Worm (Caenorhabditis elegans) whole organism, L4 larva: ENCODE measurements around the gene F13E9.11.

Experiments
- aha-1 ChIP-seq: fragments of 150-350 bp; peaks from one replicate; lab custom pipeline; 2014; ENCODE audit warnings: missing biosample characterization, missing genetic modification characterization
- ama-1 ChIP-seq: fragments of 150-350 bp; optimal IDR thresholded peaks from 2 replicates; lab custom pipeline; 2014; ENCODE audit warnings: inconsistent platforms, mixed read lengths
- jun-1 ChIP-seq: fragments of 150-350 bp; optimal IDR thresholded peaks from 2 replicates; lab custom pipeline; 2014; ENCODE audit warnings: missing biosample characterization, missing genetic modification reagents, missing genetic modification characterization
- mdl-1 ChIP-seq, 2 experiments: fragments of 150-350 bp in 1 of 2; sonication (generic microtip) in 1 of 2; optimal IDR thresholded peaks; 2 replicates each; lab custom pipeline; 2014 to 2017; ENCODE audit warnings: missing biosample characterization in 2 of 2, missing genetic modification characterization in 2 of 2
- mes-2 ChIP-seq: sonication (generic microtip); optimal IDR thresholded peaks from 2 replicates; lab custom pipeline; 2016; ENCODE audit warnings: missing genotype, mild to moderate bottlenecking, missing genetic modification characterization, missing compliant biosample characterization; ENCODE audit not compliant: poor library complexity, severe bottlenecking
- nhr-237 ChIP-seq: sonication (generic microtip); optimal IDR thresholded peaks from 2 replicates; lab custom pipeline; 2017; ENCODE audit warnings: missing biosample characterization, missing genetic modification characterization
- pqm-1 ChIP-seq: sonication (generic microtip); optimal IDR thresholded peaks from 2 replicates; lab custom pipeline; 2017; ENCODE audit warnings: missing biosample characterization, missing genetic modification characterization

DNA sequence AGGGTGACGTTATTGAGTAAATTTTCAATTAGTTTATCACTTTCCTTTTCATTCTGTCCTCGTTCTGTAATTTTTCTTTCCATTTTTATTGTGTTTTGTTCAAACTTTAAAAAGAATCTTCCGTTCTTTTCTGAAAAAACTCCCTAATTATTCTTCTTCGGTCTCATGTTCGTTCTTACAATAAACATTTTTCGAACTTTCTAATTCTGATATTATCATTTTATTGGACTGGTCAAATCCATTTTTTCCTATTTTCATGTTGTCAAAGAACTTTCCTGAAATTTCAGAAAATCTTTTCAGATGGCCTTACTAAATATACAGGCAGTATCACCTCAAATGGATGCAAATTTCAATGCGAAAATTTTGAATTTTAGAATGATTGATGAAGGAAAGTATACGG, 4.9 kb downstream of the F13E9.11 start, which contains the start of gene nish-1:
- TF ChIP-seq jun-1 (tag; lab: Kevin White, UChicago) (no peak), nhr-237 (tag; lab: Kevin White, UChicago) (no peak), mdl-1 (tag; optimal IDR thresholded peaks at IDR 0.05; lab: Kevin White, UChicago) (no peak), mes-2 (tag; lab: Kevin White, UChicago) (no peak), aha-1 (tag; lab: Kevin White, UChicago) (no peak), pqm-1 (tag; lab: Kevin White, UChicago) (no peak), ama-1 (no peak)
